Worm (Caenorhabditis elegans) whole organism, early embryonic: Measurements from ENCODE around the gene skpo-1.

Experiments
- B0310.2 ChIP-seq: sonication (generic microtip); optimal IDR thresholded peaks from 2 replicates; lab custom pipeline; 2016; ENCODE audit warnings: mild to moderate bottlenecking, missing genetic modification characterization, missing compliant biosample characterization
- F13C5.2 ChIP-seq: sonication (generic microtip); optimal IDR thresholded peaks from 2 replicates; lab custom pipeline; 2017; ENCODE audit warnings: mild to moderate bottlenecking, missing genetic modification characterization, inconsistent platforms, missing compliant biosample characterization
- aly-1 ChIP-seq: sonication (generic microtip); optimal IDR thresholded peaks from 2 replicates; lab custom pipeline; 2016; ENCODE audit warnings: missing genetic modification characterization, missing compliant biosample characterization
- ama-1 ChIP-seq: fragments of 150-350 bp; optimal IDR thresholded peaks from 2 replicates; lab custom pipeline; 2014
- ceh-13 ChIP-seq: fragments of 200-800 bp; sonication (Bioruptor generic); optimal IDR thresholded peaks from 2 replicates; lab custom pipeline; 2018; ENCODE audit warnings: mild to moderate bottlenecking, missing genetic modification characterization, missing compliant biosample characterization
- ceh-36 ChIP-seq: sonication (generic microtip); optimal IDR thresholded peaks from 2 replicates; lab custom pipeline; 2016; ENCODE audit warnings: missing genetic modification characterization, inconsistent platforms, missing compliant biosample characterization
- ets-7 ChIP-seq: sonication (generic microtip); optimal IDR thresholded peaks from 2 replicates; lab custom pipeline; 2016; ENCODE audit warnings: missing genotype, missing genetic modification characterization, missing compliant biosample characterization
- flt-1 ChIP-seq: fragments of 200-800 bp; sonication (Bioruptor generic); IDR thresholded peaks from 2 replicates; pipeline ENCODE4 v1.3.6; 2022; ENCODE audit warnings: missing genetic modification characterization, missing compliant biosample characterization
- hmbx-1 ChIP-seq: sonication (generic microtip); optimal IDR thresholded peaks from 2 replicates; lab custom pipeline; 2016; ENCODE audit warnings: mild to moderate bottlenecking, missing genetic modification characterization, missing compliant biosample characterization
- hmg-4 ChIP-seq: fragments of 200-800 bp; sonication (Bioruptor generic); optimal IDR thresholded peaks from 2 replicates; lab custom pipeline; 2018; ENCODE audit warnings: mild to moderate bottlenecking, missing genetic modification characterization, missing compliant biosample characterization
- hnd-1 ChIP-seq: sonication (generic microtip); optimal IDR thresholded peaks from 2 replicates; lab custom pipeline; 2016; ENCODE audit warnings: missing genetic modification characterization, missing compliant biosample characterization
- pes-1 ChIP-seq: fragments of 200-800 bp; sonication (Bioruptor generic); IDR thresholded peaks from 2 replicates; pipeline ENCODE4 v1.3.6; 2022; ENCODE audit warnings: missing genetic modification reagents, missing genetic modification characterization, missing compliant biosample characterization
- scrt-1 ChIP-seq: fragments of 200-800 bp; sonication (Bioruptor generic); IDR thresholded peaks from 2 replicates; pipeline ENCODE4 v1.3.6; 2022; ENCODE audit warnings: missing genetic modification characterization, missing compliant biosample characterization
- sea-1 ChIP-seq: fragments of 200-800 bp; sonication (Bioruptor generic); conservative IDR thresholded peaks from 2 replicates; pipeline ENCODE4 v1.3.6; 2022; ENCODE audit warnings: missing genetic modification characterization, missing compliant biosample characterization
- tbx-11 ChIP-seq: fragments of 200-800 bp; sonication (Bioruptor generic); IDR thresholded peaks from 2 replicates; pipeline ENCODE4 v1.3.6; 2022; ENCODE audit warnings: missing genetic modification characterization, missing compliant biosample characterization
- tbx-37 ChIP-seq: fragments of 200-800 bp; sonication (Bioruptor generic); conservative IDR thresholded peaks from 2 replicates; pipeline ENCODE4 v1.3.6; 2022; ENCODE audit warnings: missing genetic modification reagents, missing genetic modification characterization, missing compliant biosample characterization
- tra-4 ChIP-seq: sonication (generic microtip); optimal IDR thresholded peaks from 2 replicates; lab custom pipeline; 2017; ENCODE audit warnings: missing genetic modification characterization, missing compliant biosample characterization

Gene skpo-1

DNA sequence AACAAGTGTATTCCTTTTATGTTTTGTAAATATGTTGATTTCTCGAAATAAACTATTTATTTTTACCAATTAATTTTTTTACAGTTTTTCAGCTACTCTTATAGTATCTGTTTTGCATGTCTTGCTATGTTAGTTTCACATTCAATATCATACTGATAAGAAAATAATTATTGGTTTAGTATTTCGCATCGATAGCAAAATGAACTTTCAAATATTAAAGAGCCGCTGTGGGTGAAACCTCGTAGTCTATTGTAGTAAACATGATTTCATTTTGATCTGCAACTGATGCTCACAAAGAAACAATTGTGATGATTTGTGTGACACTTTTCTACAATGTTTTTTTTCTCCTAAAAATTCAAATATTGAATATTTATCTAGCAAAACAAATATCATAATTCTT lies 12.4 kb downstream of the skpo-1 start:
- no peak for TF ChIP-seq aly-1
- no peak for TF ChIP-seq hmg-4 (GFP tag; lab: Kevin White, UChicago)
- TF ChIP-seq tbx-11 (GFP tag; lab: Robert Waterston, UW) = no peak
- no peak for TF ChIP-seq scrt-1 (GFP tag; lab: Robert Waterston, UW)
- TF ChIP-seq sea-1 = no peak
- no peak for TF ChIP-seq ceh-13
- TF ChIP-seq pes-1 = no peak
- TF ChIP-seq ceh-36 = no peak
- no peak for TF ChIP-seq ets-7 (tag; lab: Kevin White, UChicago)

- TF ChIP-seq F13C5.2 (tag; lab: Kevin White, UChicago) (no peak), B0310.2 (tag; lab: Kevin White, UChicago) (no peak), pes-1 (no peak), tbx-11 (GFP tag; lab: Robert Waterston, UW) (no peak), ceh-36 (no peak), scrt-1 (GFP tag; lab: Robert Waterston, UW) (no peak), tra-4 (tag; lab: Kevin White, UChicago) (no peak), hmg-4 (GFP tag; lab: Kevin White, UChicago) (no peak), ceh-13 (no peak), hmbx-1 (no peak), aly-1 (no peak), flt-1 (no peak), ets-7 (tag; lab: Kevin White, UChicago) (no peak), ama-1 (no peak), hnd-1 (tag; lab: Kevin White, UChicago) (no peak), sea-1 (no peak), tbx-37 (GFP tag; lab: Robert Waterston, UW) (no peak)
Measured at ce11 chrII:8390751-8391150, 13.9 kb downstream of the skpo-1 start, which contains the start of gene F49E12.10. TSS of gene F49E12.10 (plus strand) at chrII:8391051.

ce11 chrII:8388001-8388513 lies 16.6 kb downstream of the skpo-1 start, which contains the start of gene drd-1:
TSS of gene drd-1 (plus strand) at chrII:8388051.
- no peak for TF ChIP-seq F13C5.2 (tag; lab: Kevin White, UChicago)
- TF ChIP-seq aly-1 = no peak

DNA sequence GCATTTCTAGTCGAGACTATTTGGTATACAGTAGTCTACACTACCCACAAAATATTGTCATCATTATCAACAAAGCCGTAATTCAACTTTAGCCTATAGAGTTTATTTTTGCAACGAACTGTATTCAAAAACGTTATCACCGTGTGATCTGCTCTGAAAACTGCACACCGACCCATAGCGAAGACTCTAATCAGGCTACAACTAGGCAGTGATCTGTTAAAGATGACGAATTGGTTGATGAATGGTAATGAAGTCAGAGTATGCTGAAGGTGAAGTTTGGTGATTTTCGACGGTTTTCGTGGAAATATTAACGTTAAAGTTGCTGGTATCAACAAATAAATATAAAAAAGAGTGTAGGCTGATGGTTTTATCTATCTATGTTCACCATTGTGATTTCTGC lies 17.8 kb downstream of the skpo-1 start:
- no peak for TF ChIP-seq tbx-11 (GFP tag; lab: Robert Waterston, UW)
- no peak for TF ChIP-seq hnd-1 (tag; lab: Kevin White, UChicago)
- no peak for TF ChIP-seq ets-7 (tag; lab: Kevin White, UChicago)
- TF ChIP-seq tra-4 (tag; lab: Kevin White, UChicago) = no peak
- no peak for TF ChIP-seq hmg-4 (GFP tag; lab: Kevin White, UChicago)
- TF ChIP-seq hmbx-1 = no peak
- no peak for TF ChIP-seq ama-1
- TF ChIP-seq tbx-37 (GFP tag; lab: Robert Waterston, UW) = no peak

- TF ChIP-seq scrt-1 (GFP tag; lab: Robert Waterston, UW) = no peak
- no peak for TF ChIP-seq tra-4 (tag; lab: Kevin White, UChicago)
Measured at ce11 chrII:8385561-8385960, 19.1 kb downstream of the skpo-1 start.

DNA sequence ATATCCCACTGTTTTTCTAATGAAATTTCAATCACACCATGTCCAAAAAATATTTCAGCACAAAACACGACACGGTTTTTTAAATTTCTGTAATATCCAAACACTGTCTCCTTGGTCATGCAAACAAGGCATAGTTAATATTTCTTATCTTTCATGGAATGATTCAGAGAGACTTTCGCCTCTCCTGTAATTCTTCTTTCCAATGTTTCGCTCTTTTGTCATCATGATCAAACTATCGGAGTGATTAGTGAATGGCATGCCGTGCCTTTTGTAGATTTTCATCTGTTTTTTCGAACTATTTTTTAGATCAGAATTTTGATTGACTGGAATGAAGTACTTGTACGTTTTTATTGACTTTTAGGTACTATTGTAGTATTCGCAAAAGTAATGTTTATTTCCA lies 20.3 kb downstream of the skpo-1 start:
- no peak for TF ChIP-seq flt-1
- TF ChIP-seq tra-4 (tag; lab: Kevin White, UChicago) = no peak
- TF ChIP-seq hmg-4 (GFP tag; lab: Kevin White, UChicago) = no peak
- no peak for TF ChIP-seq F13C5.2 (tag; lab: Kevin White, UChicago)
- no peak for TF ChIP-seq ets-7 (tag; lab: Kevin White, UChicago)
- no peak for TF ChIP-seq tbx-37 (GFP tag; lab: Robert Waterston, UW)
- TF ChIP-seq tbx-11 (GFP tag; lab: Robert Waterston, UW) = no peak
- TF ChIP-seq ama-1 = no peak
- TF ChIP-seq B0310.2 (tag; lab: Kevin White, UChicago) = no peak

DNA sequence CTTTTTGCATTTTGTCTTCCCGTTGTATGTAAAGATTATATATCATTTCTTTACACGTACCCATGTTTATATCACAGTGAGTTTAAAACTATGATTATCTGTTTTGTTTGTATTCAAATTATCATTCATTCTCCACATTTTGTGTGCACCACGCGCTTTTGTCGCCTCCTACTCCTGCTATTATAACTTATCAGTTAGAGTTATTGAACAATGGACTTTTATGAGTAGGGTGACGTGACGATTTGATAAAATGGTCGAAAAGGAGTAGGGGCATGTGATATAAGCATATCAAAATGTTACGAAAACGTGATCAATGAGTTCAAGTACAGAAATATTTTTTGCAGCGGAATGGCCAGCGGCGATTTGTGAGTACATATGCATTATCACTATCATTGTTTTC lies 21.8 kb downstream of the skpo-1 start:
- TF ChIP-seq hnd-1 (tag; lab: Kevin White, UChicago) (no peak), ceh-36 (no peak), B0310.2 (tag; lab: Kevin White, UChicago) (no peak), scrt-1 (GFP tag; lab: Robert Waterston, UW) (no peak), F13C5.2 (tag; lab: Kevin White, UChicago) (no peak), ceh-13 (no peak), aly-1 (no peak), tbx-11 (GFP tag; lab: Robert Waterston, UW) (no peak)

ce11 chrII:8381197-8381596 lies 23.5 kb downstream of the skpo-1 start, which contains the start of gene F49E12.12:
TSS of gene F49E12.12 (plus strand) at chrII:8381497.
- TF ChIP-seq flt-1 (no peak), F13C5.2 (tag; lab: Kevin White, UChicago) (no peak), hnd-1 (tag; lab: Kevin White, UChicago) (no peak), tra-4 (tag; lab: Kevin White, UChicago) (no peak), aly-1 (no peak), tbx-37 (GFP tag; lab: Robert Waterston, UW) (no peak), scrt-1 (GFP tag; lab: Robert Waterston, UW) (no peak), ceh-13 (no peak), ama-1 (no peak), pes-1 (no peak), tbx-11 (GFP tag; lab: Robert Waterston, UW) (no peak), B0310.2 (tag; lab: Kevin White, UChicago) (no peak), ets-7 (tag; lab: Kevin White, UChicago) (no peak), hmg-4 (GFP tag; lab: Kevin White, UChicago) (no peak), ceh-36 (no peak)
